Fruit fly (Drosophila melanogaster) whole organism, embryonic: Measurements from ENCODE around the gene Tps1.

ENCODE experiments used
- C15 ChIP-seq: fragments of 200-800 bp; sonication (Bioruptor generic); IDR thresholded peaks from 3 replicates; pipeline ENCODE4 v1.3.6; 2022; ENCODE audit warnings: missing biosample characterization, missing genetic modification characterization
- CG1024 ChIP-seq: fragments of 200-800 bp; sonication (Bioruptor generic); IDR thresholded peaks from 2 replicates; pipeline ENCODE4 v1.3.6; 2022; ENCODE audit warnings: missing biosample characterization, missing genetic modification characterization
- CG11560 ChIP-seq: fragments of 200-800 bp; sonication (Bioruptor generic); IDR thresholded peaks from 3 replicates; pipeline ENCODE4 v1.3.6; 2022; ENCODE audit warnings: missing biosample characterization, missing genetic modification characterization
- CG11723 ChIP-seq: fragments of 200-800 bp; sonication (Bioruptor generic); optimal IDR thresholded peaks from 2 replicates; lab custom pipeline; 2017; ENCODE audit warnings: missing biosample characterization, mild to moderate bottlenecking, missing genetic modification characterization
- CG14965 ChIP-seq: fragments of 200-800 bp; sonication (Bioruptor generic); optimal IDR thresholded peaks from 2 replicates; lab custom pipeline; 2016; ENCODE audit warnings: missing biosample characterization, missing genetic modification characterization, borderline replicate concordance
- CG15073 ChIP-seq: fragments of 200-800 bp; sonication (Bioruptor generic); optimal IDR thresholded peaks from 2 replicates; lab custom pipeline; 2016; ENCODE audit warnings: missing biosample characterization, missing genetic modification characterization
- CG1529 ChIP-seq: fragments of 200-800 bp; sonication (Bioruptor generic); optimal IDR thresholded peaks from 3 replicates; lab custom pipeline; 2018; ENCODE audit warnings: missing biosample characterization, missing genetic modification characterization
- CG1792 ChIP-seq: fragments of 200-800 bp; sonication (Bioruptor generic); optimal IDR thresholded peaks from 2 replicates; lab custom pipeline; 2016; ENCODE audit warnings: missing biosample characterization, missing genetic modification characterization
- CG18262 ChIP-seq: fragments of 200-800 bp; optimal IDR thresholded peaks from 3 replicates; lab custom pipeline; 2019; ENCODE audit warnings: missing biosample characterization, mild to moderate bottlenecking, missing genetic modification characterization, moderate library complexity
- CG2120 ChIP-seq: fragments of 200-800 bp; sonication (Bioruptor generic); optimal IDR thresholded peaks from 3 replicates; lab custom pipeline; 2016; ENCODE audit warnings: missing biosample characterization, missing genetic modification characterization
- CG2875 ChIP-seq: fragments of 200-800 bp; sonication (Bioruptor generic); optimal IDR thresholded peaks from 2 replicates; lab custom pipeline; 2017; ENCODE audit warnings: missing biosample characterization, mild to moderate bottlenecking, missing genetic modification characterization, missing genetic modification reagents
- CG3065 ChIP-seq: fragments of 200-800 bp; sonication (Bioruptor generic); optimal IDR thresholded peaks from 2 replicates; lab custom pipeline; 2016; ENCODE audit warnings: missing biosample characterization, missing genetic modification characterization
- CG34422 ChIP-seq: fragments of 200-800 bp; sonication (Bioruptor generic); IDR thresholded peaks from 3 replicates; pipeline ENCODE4 v1.3.6; 2022; ENCODE audit warnings: missing biosample characterization, missing genetic modification characterization
- CG3838 ChIP-seq: fragments of 200-800 bp; sonication (Bioruptor generic); optimal IDR thresholded peaks from 3 replicates; lab custom pipeline; 2016; ENCODE audit warnings: missing biosample characterization, missing genetic modification characterization
- CG4282 ChIP-seq: fragments of 200-800 bp; sonication (Bioruptor generic); optimal IDR thresholded peaks from 2 replicates; lab custom pipeline; 2016; ENCODE audit warnings: missing biosample characterization, missing genetic modification characterization
- CG5953 ChIP-seq: fragments of 200-800 bp; sonication (Bioruptor generic); IDR thresholded peaks from 2 replicates; pipeline ENCODE4 v1.3.6; 2022; ENCODE audit warnings: missing biosample characterization, missing genetic modification characterization
- CG6683 ChIP-seq: fragments of 200-800 bp; sonication (Bioruptor generic); optimal IDR thresholded peaks from 2 replicates; lab custom pipeline; 2017; ENCODE audit warnings: missing biosample characterization, mild to moderate bottlenecking, missing genetic modification characterization, missing genetic modification reagents
- CG7271 ChIP-seq: fragments of 200-800 bp; sonication (Bioruptor generic); optimal IDR thresholded peaks from 2 replicates; lab custom pipeline; 2018; ENCODE audit warnings: missing biosample characterization, mild to moderate bottlenecking, missing genetic modification characterization, moderate library complexity
- CG7963 ChIP-seq: fragments of 200-800 bp; sonication (Bioruptor generic); IDR thresholded peaks from 3 replicates; pipeline ENCODE4 v1.3.6; 2022; ENCODE audit warnings: missing biosample characterization, missing genetic modification characterization; ENCODE audit not compliant: partially characterized antibody
- CG8359 ChIP-seq: fragments of 200-800 bp; sonication (Bioruptor generic); optimal IDR thresholded peaks from 2 replicates; lab custom pipeline; 2017; ENCODE audit warnings: missing biosample characterization, mild to moderate bottlenecking, missing genetic modification characterization, borderline replicate concordance
- CG9817 ChIP-seq: fragments of 200-800 bp; sonication (Bioruptor generic); optimal IDR thresholded peaks from 2 replicates; lab custom pipeline; 2018; ENCODE audit warnings: missing biosample characterization, mild to moderate bottlenecking, missing genetic modification characterization, moderate library complexity
- CHES-1-like ChIP-seq: fragments of 200-800 bp; sonication (Bioruptor generic); optimal IDR thresholded peaks from 2 replicates; lab custom pipeline; 2016; ENCODE audit warnings: missing biosample characterization, missing genetic modification characterization
- Dbx ChIP-seq: fragments of 200-800 bp; sonication (Bioruptor generic); IDR thresholded peaks from 3 replicates; pipeline ENCODE4 v1.3.6; 2022; ENCODE audit warnings: missing biosample characterization, missing genetic modification characterization
- Lim3 ChIP-seq: fragments of 200-800 bp; sonication (Bioruptor generic); IDR thresholded peaks from 2 replicates; pipeline ENCODE4 v1.3.6; 2022; ENCODE audit warnings: missing biosample characterization, missing genetic modification characterization
- MBD-R2 ChIP-seq: fragments of 200-800 bp; sonication (Bioruptor generic); IDR thresholded peaks from 2 replicates; pipeline ENCODE4 v1.3.6; 2022; ENCODE audit warnings: missing biosample characterization, missing genetic modification characterization
- MTF-1 ChIP-seq: fragments of 200-800 bp; sonication (Bioruptor generic); optimal IDR thresholded peaks from 2 replicates; lab custom pipeline; 2018; ENCODE audit warnings: missing biosample characterization, mild to moderate bottlenecking, missing genetic modification characterization, borderline replicate concordance
- Pdp1 ChIP-seq, 2 experiments: fragments of 200-800 bp; sonication (Bioruptor generic); optimal IDR thresholded peaks; 3 replicates each; lab custom pipeline; 2016; ENCODE audit warnings: missing biosample characterization in 2 of 2, missing genetic modification characterization in 2 of 2, mild to moderate bottlenecking in 1 of 2, moderate library complexity in 1 of 2
- Poxn ChIP-seq: fragments of 200-800 bp; sonication (Bioruptor generic); IDR thresholded peaks from 2 replicates; pipeline ENCODE4 v1.3.6; 2022; ENCODE audit warnings: missing biosample characterization, missing genetic modification characterization
- Rx ChIP-seq: fragments of 200-800 bp; sonication (Bioruptor generic); IDR thresholded peaks from 2 replicates; pipeline ENCODE4 v1.3.6; 2022; ENCODE audit warnings: missing biosample characterization, missing genetic modification characterization
- Sin3A ChIP-seq: fragments of >200 bp; optimal IDR thresholded peaks from 2 replicates; lab custom pipeline; 2018
- TFAM ChIP-seq: fragments of 200-800 bp; sonication (Bioruptor generic); optimal IDR thresholded peaks from 2 replicates; lab custom pipeline; 2017; ENCODE audit warnings: missing biosample characterization, missing genetic modification characterization, inconsistent platforms
- aop ChIP-seq: fragments of 200-800 bp; sonication (Bioruptor generic); IDR thresholded peaks from 2 replicates; pipeline ENCODE4 v1.3.6; 2022; ENCODE audit warnings: missing biosample characterization, missing genetic modification characterization
- ara ChIP-seq: fragments of 200-800 bp; sonication (Bioruptor generic); IDR thresholded peaks from 2 replicates; pipeline ENCODE4 v1.3.6; 2022; ENCODE audit warnings: missing biosample characterization, missing genetic modification characterization
- ash1 ChIP-seq: fragments of 200-800 bp; sonication (Bioruptor generic); optimal IDR thresholded peaks from 2 replicates; lab custom pipeline; 2018; ENCODE audit warnings: missing biosample characterization, mild to moderate bottlenecking, missing genetic modification characterization
- az2 ChIP-seq: fragments of 200-800 bp; sonication (Bioruptor generic); optimal IDR thresholded peaks from 3 replicates; lab custom pipeline; 2016; ENCODE audit warnings: missing biosample characterization, missing genetic modification characterization
- bsh ChIP-seq, 2 experiments: fragments of 200-800 bp; sonication (Bioruptor generic); optimal IDR thresholded peaks; 2 replicates each; lab custom pipeline; 2017 to 2018; ENCODE audit warnings: mild to moderate bottlenecking in 2 of 2, missing biosample characterization in 2 of 2, missing genetic modification characterization in 2 of 2, moderate library complexity in 1 of 2
- dimm ChIP-seq: fragments of 200-800 bp; sonication (Bioruptor generic); IDR thresholded peaks from 2 replicates; pipeline ENCODE4 v1.3.6; 2022; ENCODE audit warnings: missing biosample characterization, missing genetic modification characterization
- en ChIP-seq: fragments of 200-800 bp; sonication (Bioruptor generic); optimal IDR thresholded peaks from 2 replicates; lab custom pipeline; 2016; ENCODE audit warnings: missing biosample characterization, missing genetic modification characterization
- ham ChIP-seq: fragments of 200-800 bp; sonication (Bioruptor generic); IDR thresholded peaks from 2 replicates; pipeline ENCODE4 v1.3.6; 2022; ENCODE audit warnings: missing biosample characterization, missing genetic modification characterization
- lov ChIP-seq, 2 experiments: fragments of 200-800 bp in 1 of 2; fragments of >200 bp in 1 of 2; sonication (Bioruptor generic) in 1 of 2; IDR thresholded peaks in 1 of 2; optimal IDR thresholded peaks in 1 of 2; 2 replicates in 1 of 2; 3 replicates in 1 of 2; pipeline versions ENCODE4 v1.3.6 to Lab custom; 2017 to 2022; ENCODE audit warnings: missing biosample characterization in 1 of 2, missing genetic modification characterization in 1 of 2
- nerfin-1 ChIP-seq: fragments of 200-800 bp; sonication (Bioruptor generic); optimal IDR thresholded peaks from 3 replicates; lab custom pipeline; 2019; ENCODE audit warnings: missing biosample characterization, mild to moderate bottlenecking, missing genetic modification characterization, moderate library complexity
- oc ChIP-seq: fragments of 200-800 bp; sonication (Bioruptor generic); optimal IDR thresholded peaks from 2 replicates; lab custom pipeline; 2018; ENCODE audit warnings: missing biosample characterization, mild to moderate bottlenecking, missing genetic modification characterization, moderate library complexity
- odd ChIP-seq: fragments of 200-800 bp; sonication (Bioruptor generic); optimal IDR thresholded peaks from 2 replicates; lab custom pipeline; 2017; ENCODE audit warnings: missing biosample characterization, mild to moderate bottlenecking, missing genetic modification characterization
- pnt ChIP-seq: fragments of 200-800 bp; sonication (Bioruptor generic); optimal IDR thresholded peaks from 3 replicates; lab custom pipeline; 2016; ENCODE audit warnings: missing biosample characterization, missing genetic modification characterization
- sens ChIP-seq: fragments of 200-800 bp; sonication (Bioruptor generic); peaks from one replicate; lab custom pipeline; 2016; ENCODE audit warnings: missing biosample characterization, missing genetic modification characterization
- seq ChIP-seq: fragments of 200-800 bp; sonication (Bioruptor generic); IDR thresholded peaks from 2 replicates; pipeline ENCODE4 v1.3.6; 2022; ENCODE audit warnings: missing biosample characterization, missing genetic modification characterization
- sug ChIP-seq: fragments of 200-800 bp; optimal IDR thresholded peaks from 2 replicates; lab custom pipeline; 2019; ENCODE audit warnings: missing biosample characterization, mild to moderate bottlenecking, missing genetic modification characterization, moderate library complexity
- toy ChIP-seq: fragments of 200-800 bp; sonication (Bioruptor generic); IDR thresholded peaks from 2 replicates; pipeline ENCODE4 v1.3.6; 2022; ENCODE audit warnings: missing biosample characterization, missing genetic modification characterization
- tx ChIP-seq: fragments of 200-800 bp; sonication (Bioruptor generic); optimal IDR thresholded peaks from 2 replicates; lab custom pipeline; 2016; ENCODE audit warnings: missing biosample characterization, missing genetic modification characterization

Tps1 gene

DNA sequence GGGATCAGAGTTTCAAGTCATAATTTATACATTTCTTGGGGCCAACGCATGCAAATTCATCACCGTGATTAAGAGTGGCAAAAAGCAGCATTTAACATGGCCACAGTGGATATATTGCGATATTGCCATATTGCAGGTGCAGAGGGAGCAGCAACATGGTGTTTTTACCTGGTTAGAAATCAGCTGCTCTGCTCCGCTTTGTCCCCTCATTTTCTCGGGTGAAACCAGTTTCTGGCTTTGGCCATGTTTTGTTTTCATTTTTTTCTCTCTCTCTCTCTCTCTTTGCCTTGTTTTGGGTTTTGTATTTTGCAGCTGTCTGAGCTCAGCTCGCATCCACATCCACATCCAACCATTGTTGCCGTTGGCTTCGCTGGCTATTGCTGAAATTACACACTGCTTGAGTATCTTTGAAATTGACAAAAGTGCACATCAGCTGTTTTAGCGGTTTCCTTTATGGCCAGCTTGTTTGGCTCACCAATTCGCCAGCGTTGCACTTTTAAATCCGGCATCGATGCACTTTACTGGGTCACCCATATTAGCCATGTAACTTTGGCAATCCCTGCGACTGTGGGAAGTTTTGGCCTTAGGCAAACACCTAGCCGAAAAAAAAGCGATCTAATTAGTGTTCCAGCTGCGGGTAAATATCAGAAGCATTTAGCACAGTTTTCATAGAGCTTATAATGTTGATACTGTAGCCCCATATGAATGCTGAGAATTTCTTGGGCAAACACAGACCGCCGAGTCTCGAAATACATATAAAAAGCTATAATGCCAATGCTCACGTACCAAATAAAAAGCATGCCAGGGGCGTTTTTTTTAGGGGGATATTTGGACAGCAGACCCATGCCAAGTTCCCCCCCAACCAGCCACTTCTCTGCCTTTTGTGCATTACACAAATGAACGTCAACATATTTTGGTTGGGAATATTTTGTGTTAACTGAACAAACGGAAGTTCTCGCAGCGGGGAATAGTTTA is 12.8 kb upstream of the Tps1 start (continued):
- TF ChIP-seq nerfin-1 (tag; lab: Kevin White, UChicago) (peak; percentile 2), CG1024 (GFP tag; lab: Robert Waterston, UW) (no peak), CG18262 (no peak), CG34422 (GFP tag; lab: Robert Waterston, UW) (no peak), Sin3A (lab: Kevin White, UChicago) (no peak), TFAM (no peak), CG8359 (GFP tag; lab: Kevin White, UChicago) (no peak), aop (no peak), CG2120 (peak; percentile 1), bsh (GFP tag; optimal IDR thresholded peaks at IDR 0.05; lab: Kevin White, UChicago) (peak in 1 of 2 experiments; percentile 33), en (GFP tag; lab: Kevin White, UChicago) (no peak), pnt (GFP tag; lab: Kevin White, UChicago) (no peak), CG4282 (GFP tag; lab: Kevin White, UChicago) (no peak), Rx (GFP tag; lab: Robert Waterston, UW) (no peak), CG14965 (GFP tag; lab: Kevin White, UChicago) (no peak), dimm (GFP tag; lab: Robert Waterston, UW) (no peak), oc (tag; lab: Kevin White, UChicago) (no peak), C15 (GFP tag; lab: Robert Waterston, UW) (no peak), CG11560 (tag; lab: Robert Waterston, UW) (no peak), CG5953 (peak; percentile 55; the same call in 1 of the 2 replicates), Poxn (GFP tag; lab: Robert Waterston, UW) (no peak), CG1529 (GFP tag; lab: Kevin White, UChicago) (no peak), CG1792 (GFP tag; lab: Kevin White, UChicago) (no peak), sens (peak; percentile 38), CG2875 (GFP tag; lab: Kevin White, UChicago) (no peak), CG7271 (no peak), Dbx (GFP tag; lab: Robert Waterston, UW) (no peak), CG9817 (tag; lab: Kevin White, UChicago) (no peak), tx (GFP tag; lab: Kevin White, UChicago) (no peak), lov (optimal IDR thresholded peaks at IDR 0.05; lab: Kevin White, UChicago) (no peak), lov (GFP tag; IDR thresholded peaks at IDR 0.05; lab: Robert Waterston, UW) (no peak), Pdp1 (GFP tag; optimal IDR thresholded peaks at IDR 0.05; lab: Kevin White, UChicago) (peak in 1 of 2 experiments; percentile 6), MTF-1 (peak; percentile 6), CG3838 (GFP tag; lab: Kevin White, UChicago) (no peak), toy (GFP tag; lab: Robert Waterston, UW) (no peak), ash1 (GFP tag; lab: Kevin White, UChicago) (no peak), Lim3 (no peak), CG3065 (no peak), ara (no peak), CG6683 (GFP tag; lab: Kevin White, UChicago) (no peak), MBD-R2 (GFP tag; lab: Robert Waterston, UW) (no peak), CG7963 (GFP tag; lab: Robert Waterston, UW) (no peak), CHES-1-like (GFP tag; lab: Kevin White, UChicago) (no peak), ham (GFP tag; lab: Robert Waterston, UW) (no peak), CG11723 (GFP tag; lab: Kevin White, UChicago) (no peak), seq (GFP tag; lab: Robert Waterston, UW) (no peak), CG15073 (GFP tag; lab: Kevin White, UChicago) (no peak), sug (no peak), az2 (GFP tag; lab: Kevin White, UChicago) (no peak), odd (GFP tag; lab: Kevin White, UChicago) (no peak)
